Fruit fly (Drosophila melanogaster) Kc167 (cell line): ENCODE measurements around the gene Cipc.

Source experiments
- Myc ChIP-seq: fragments of >200 bp; optimal IDR thresholded peaks from 2 replicates; lab custom pipeline; 2017; ENCODE audit warnings: missing external identifiers
- Sin3A ChIP-seq: fragments of >200 bp; optimal IDR thresholded peaks from 2 replicates; lab custom pipeline; 2018; ENCODE audit warnings: missing external identifiers
- h ChIP-seq: fragments of >200 bp; optimal IDR thresholded peaks from 3 replicates; lab custom pipeline; 2018; ENCODE audit warnings: missing external identifiers
- insv ChIP-seq: fragments of >200 bp; optimal IDR thresholded peaks from 3 replicates; lab custom pipeline; 2018; ENCODE audit warnings: missing external identifiers
- psq ChIP-seq: fragments of >200 bp; optimal IDR thresholded peaks from 2 replicates; lab custom pipeline; 2017; ENCODE audit warnings: missing external identifiers
- ttk ChIP-seq: sonication (Bioruptor generic); optimal IDR thresholded peaks from 2 replicates; lab custom pipeline; 2017; ENCODE audit warnings: missing external identifiers

The Cipc gene

dm6 chr3R:26106595-26107152 is at the start of gene Cipc:
Gene Cipc, plus strand, starts transcription at chr3R:26106868.
- TF ChIP-seq h (lab: Kevin White, UChicago), result no peak

DNA sequence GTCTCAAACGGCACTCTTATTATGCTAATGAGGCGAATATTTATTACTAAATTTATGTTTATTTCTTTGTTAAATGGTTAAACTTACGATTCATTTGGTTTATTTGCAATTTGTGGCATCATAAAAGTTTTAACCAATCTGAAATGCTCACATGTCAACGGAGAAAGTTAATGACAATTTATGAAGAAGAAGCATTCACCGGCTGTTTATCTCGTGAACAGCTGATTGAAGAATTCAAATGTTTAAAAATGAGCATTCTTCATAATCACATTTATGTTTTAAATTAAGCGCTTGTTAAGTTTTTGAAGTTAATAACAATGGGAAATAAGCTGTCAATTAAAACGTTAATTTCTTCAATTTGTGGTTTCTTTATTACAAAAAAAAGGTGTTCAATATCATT is 48.6 kb upstream of the Cipc start, which contains the start of the genes PIG-P and Tcs6:
TSS of gene PIG-P (minus strand) at position 158 of the 400 bp plus-strand sequence.
TSS of gene Tcs6 (minus strand) at position 158 of the 400 bp plus-strand sequence.
- TF ChIP-seq psq (lab: Kevin White, UChicago), result no peak
- no peak for TF ChIP-seq Sin3A (lab: Kevin White, UChicago)
- TF ChIP-seq insv (lab: Kevin White, UChicago), result no peak
- no peak for TF ChIP-seq Myc (lab: Kevin White, UChicago)
- TF ChIP-seq ttk (lab: Kevin White, UChicago), result no peak
- TF ChIP-seq h (lab: Kevin White, UChicago), result no peak

dm6 chr3R:26059195-26059594 is 47.5 kb upstream of the Cipc start, which contains the start of the genes RpL34a and Trmt61:
Gene RpL34a, minus strand, starts transcription at chr3R:26059267.
Gene Trmt61, plus strand, starts transcription at chr3R:26059496.
- TF ChIP-seq ttk (lab: Kevin White, UChicago), result no peak
- TF ChIP-seq insv (lab: Kevin White, UChicago), result no peak
- TF ChIP-seq h (lab: Kevin White, UChicago), result no peak
- no peak for TF ChIP-seq Myc (lab: Kevin White, UChicago)
- no peak for TF ChIP-seq Sin3A (lab: Kevin White, UChicago)
- no peak for TF ChIP-seq psq (lab: Kevin White, UChicago)

- no peak for TF ChIP-seq Sin3A (lab: Kevin White, UChicago)
Observed at dm6 chr3R:26062911-26063310, 43.8 kb upstream of the Cipc start, which contains the start of gene CG14551. Gene CG14551, minus strand, starts transcription at chr3R:26063011.

dm6 chr3R:26064708-26065107 is 42.0 kb upstream of the Cipc start:
- TF ChIP-seq psq (lab: Kevin White, UChicago), result no peak
- TF ChIP-seq Myc (lab: Kevin White, UChicago), result no peak
- no peak for TF ChIP-seq Sin3A (lab: Kevin White, UChicago)
- no peak for TF ChIP-seq h (lab: Kevin White, UChicago)
- TF ChIP-seq insv (lab: Kevin White, UChicago), result no peak
- TF ChIP-seq ttk (lab: Kevin White, UChicago), result no peak

DNA sequence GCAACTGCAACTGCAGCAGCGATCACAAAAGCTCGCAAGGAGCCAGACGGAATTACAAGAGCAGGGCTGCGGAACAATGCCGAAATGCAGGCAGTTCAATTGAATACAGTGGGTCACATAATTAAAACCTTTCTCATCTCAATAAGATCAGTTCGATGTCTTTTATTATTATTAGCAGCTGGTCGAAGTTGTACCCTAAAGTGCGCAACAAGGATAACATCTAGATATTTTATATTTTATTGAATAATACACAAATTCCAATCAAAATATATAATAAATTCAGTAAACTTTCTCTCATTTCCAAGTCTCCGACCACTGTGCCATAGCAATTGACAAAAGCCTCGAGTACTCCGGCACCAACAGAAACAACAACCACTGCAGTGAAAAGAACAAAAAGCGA is 38.5 kb upstream of the Cipc start:
- TF ChIP-seq ttk (lab: Kevin White, UChicago) (no peak), h (lab: Kevin White, UChicago) (no peak), psq (lab: Kevin White, UChicago) (no peak), Sin3A (lab: Kevin White, UChicago) (no peak), insv (lab: Kevin White, UChicago) (no peak), Myc (lab: Kevin White, UChicago) (no peak)

DNA sequence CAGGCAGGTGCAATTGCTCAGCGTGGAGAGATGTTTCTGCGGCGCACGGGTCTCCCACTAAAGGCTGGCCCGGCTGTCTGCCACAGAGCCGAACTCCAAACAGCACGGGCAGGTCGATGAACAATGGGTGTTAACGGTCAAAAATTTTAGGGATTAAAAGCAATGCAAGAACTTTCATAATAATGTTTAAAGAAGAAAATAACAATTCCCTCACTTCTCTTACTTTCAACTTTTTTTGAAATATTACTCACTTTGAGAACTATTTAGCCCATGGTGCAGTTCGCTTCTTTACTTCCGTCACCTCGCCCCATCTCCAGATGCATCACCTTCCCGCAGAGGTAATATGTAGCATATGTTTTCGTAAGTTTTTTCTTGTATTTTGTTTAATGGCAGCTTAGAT is 34.2 kb upstream of the Cipc start:
- TF ChIP-seq h (lab: Kevin White, UChicago) (no peak), psq (lab: Kevin White, UChicago) (no peak), ttk (lab: Kevin White, UChicago) (no peak), insv (lab: Kevin White, UChicago) (no peak), Myc (lab: Kevin White, UChicago) (no peak), Sin3A (lab: Kevin White, UChicago) (no peak)

DNA sequence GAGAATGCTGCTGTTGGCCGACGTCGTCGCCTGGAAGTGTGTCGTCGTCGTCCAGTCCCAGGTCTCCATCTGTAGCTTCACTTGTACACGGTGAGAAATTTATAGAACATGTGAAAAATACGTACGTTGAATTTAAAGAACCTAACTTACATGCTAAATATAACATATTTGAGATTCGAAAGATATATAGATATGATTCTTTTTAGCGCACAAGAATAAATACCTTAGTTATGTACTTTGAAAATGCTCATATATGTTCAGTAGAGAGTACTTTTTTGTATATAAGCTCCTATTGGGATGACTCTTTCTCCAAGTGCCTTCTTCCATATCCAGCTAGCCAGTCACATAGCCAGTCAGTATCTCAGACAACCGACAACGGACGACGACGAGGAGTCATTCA is 31.4 kb upstream of the Cipc start:
- TF ChIP-seq insv (lab: Kevin White, UChicago), result no peak
- no peak for TF ChIP-seq Myc (lab: Kevin White, UChicago)
- no peak for TF ChIP-seq psq (lab: Kevin White, UChicago)
- no peak for TF ChIP-seq ttk (lab: Kevin White, UChicago)
- TF ChIP-seq h (lab: Kevin White, UChicago), result no peak
- no peak for TF ChIP-seq Sin3A (lab: Kevin White, UChicago)

dm6 chr3R:26081380-26081991 is 25.2 kb upstream of the Cipc start:
- TF ChIP-seq psq (lab: Kevin White, UChicago) (no peak), h (lab: Kevin White, UChicago) (no peak), insv (lab: Kevin White, UChicago) (no peak), Sin3A (lab: Kevin White, UChicago) (no peak), ttk (lab: Kevin White, UChicago) (no peak), Myc (lab: Kevin White, UChicago) (no peak)

dm6 chr3R:26095551-26095950 is 11.1 kb upstream of the Cipc start:
- no peak for TF ChIP-seq insv (lab: Kevin White, UChicago)
- TF ChIP-seq psq (lab: Kevin White, UChicago), result no peak
- no peak for TF ChIP-seq Sin3A (lab: Kevin White, UChicago)
- no peak for TF ChIP-seq ttk (lab: Kevin White, UChicago)
- no peak for TF ChIP-seq Myc (lab: Kevin White, UChicago)
- no peak for TF ChIP-seq h (lab: Kevin White, UChicago)

DNA sequence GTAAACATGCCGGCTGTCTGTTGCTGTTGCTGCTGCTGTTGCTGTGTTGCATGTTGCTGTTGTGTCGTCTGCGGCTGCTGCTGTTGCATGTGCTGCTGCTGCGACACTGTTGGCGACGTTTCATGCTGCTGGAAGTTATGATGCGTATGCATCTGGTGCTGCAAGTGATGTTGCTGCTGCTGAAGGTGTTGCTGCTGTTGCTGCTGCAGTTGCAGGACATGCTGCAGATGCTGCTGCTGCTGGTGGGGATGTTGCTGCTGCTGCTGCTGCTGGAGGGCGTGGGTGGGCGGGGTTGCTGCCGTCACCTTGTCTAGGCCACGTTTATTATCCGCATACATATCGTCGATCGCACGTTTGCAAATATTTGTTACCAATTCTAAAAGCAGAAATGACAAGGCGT is 10.5 kb upstream of the Cipc start:
- TF ChIP-seq Sin3A (lab: Kevin White, UChicago), result no peak
- TF ChIP-seq Myc (lab: Kevin White, UChicago), result no peak
- TF ChIP-seq insv (lab: Kevin White, UChicago), result no peak
- no peak for TF ChIP-seq ttk (lab: Kevin White, UChicago)
- TF ChIP-seq h (lab: Kevin White, UChicago), result no peak
- no peak for TF ChIP-seq psq (lab: Kevin White, UChicago)
